Worm (Caenorhabditis elegans) whole organism, L2 larva: ENCODE data around the gene Y49A3A.3.

ENCODE experiments used
- Y55F3AM.14 ChIP-seq: fragments of 200-800 bp; sonication (Bioruptor generic); optimal IDR thresholded peaks from 2 replicates; lab custom pipeline; 2018; ENCODE audit warnings: mild to moderate bottlenecking, missing genetic modification characterization, missing compliant biosample characterization
- ZK546.5 ChIP-seq: sonication (generic microtip); optimal IDR thresholded peaks from 2 replicates; lab custom pipeline; 2017; ENCODE audit warnings: missing biosample characterization, missing genetic modification characterization
- blmp-1 ChIP-seq: sonication (generic microtip); optimal IDR thresholded peaks from 2 replicates; lab custom pipeline; 2017; ENCODE audit warnings: missing genetic modification characterization, mild to moderate bottlenecking, missing compliant biosample characterization, antibody characterized with exemption, moderate library complexity; ENCODE audit not compliant: insufficient read depth
- ceh-16 ChIP-seq: fragments of 150-350 bp; optimal IDR thresholded peaks from 2 replicates; lab custom pipeline; 2014; ENCODE audit warnings: missing biosample characterization, missing genetic modification characterization
- ceh-82 ChIP-seq: fragments of 150-350 bp; optimal IDR thresholded peaks from 2 replicates; lab custom pipeline; 2014; ENCODE audit warnings: missing biosample characterization, missing genetic modification characterization
- egl-27 ChIP-seq: sonication (generic microtip); optimal IDR thresholded peaks from 3 replicates; lab custom pipeline; 2017; ENCODE audit warnings: missing biosample characterization, missing genetic modification reagents, missing genetic modification characterization
- elt-1 ChIP-seq: fragments of 150-350 bp; optimal IDR thresholded peaks from 2 replicates; lab custom pipeline; 2014; ENCODE audit warnings: missing biosample characterization, missing genetic modification characterization
- fos-1 ChIP-seq: fragments of 150-350 bp; optimal IDR thresholded peaks from 2 replicates; lab custom pipeline; 2014; ENCODE audit warnings: missing biosample characterization, missing genetic modification characterization
- lin-39 ChIP-seq: fragments of 150-350 bp; optimal IDR thresholded peaks from 2 replicates; lab custom pipeline; 2014; ENCODE audit warnings: missing biosample characterization, missing genetic modification reagents, missing genetic modification characterization
- nhr-11 ChIP-seq: fragments of 150-350 bp; optimal IDR thresholded peaks from 2 replicates; lab custom pipeline; 2014; ENCODE audit warnings: missing biosample characterization, missing genetic modification characterization
- nhr-12 ChIP-seq: fragments of 150-350 bp; optimal IDR thresholded peaks from 2 replicates; lab custom pipeline; 2014; ENCODE audit warnings: missing biosample characterization, missing genetic modification characterization
- skn-1 ChIP-seq: sonication (generic microtip); optimal IDR thresholded peaks from 2 replicates; lab custom pipeline; 2017; ENCODE audit warnings: missing biosample characterization, missing genetic modification characterization
- snpc-4 ChIP-seq: fragments of 150-350 bp; optimal IDR thresholded peaks from 2 replicates; lab custom pipeline; 2014; ENCODE audit warnings: missing biosample characterization, missing genetic modification characterization

DNA sequence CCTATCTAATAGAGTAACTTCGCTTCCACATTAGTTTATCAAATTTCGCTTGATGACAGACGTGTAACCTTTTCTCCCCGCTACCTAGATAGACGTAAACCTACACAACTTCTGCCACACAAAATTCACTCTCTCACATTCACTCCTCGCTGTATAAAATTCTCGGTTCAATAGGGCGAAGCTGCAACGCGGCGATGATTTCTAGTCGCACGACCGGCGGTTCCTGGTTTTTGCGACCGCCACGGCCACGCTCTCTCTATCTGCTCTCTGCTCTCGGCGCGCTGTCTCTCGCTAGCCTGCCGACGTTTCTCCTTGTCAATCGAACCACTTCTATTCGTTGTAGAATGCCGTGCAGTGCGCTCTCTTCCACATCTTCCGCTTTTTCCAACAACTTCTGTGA lies 3.3 kb upstream of the Y49A3A.3 start:
- peak; percentile 40 for TF ChIP-seq egl-27
- peak; percentile 49 for TF ChIP-seq nhr-11 (tag; lab: Kevin White, UChicago)
- peak; percentile 87 for TF ChIP-seq snpc-4 (tag; lab: Kevin White, UChicago)
- peak; percentile 54 for TF ChIP-seq blmp-1 (tag; lab: Kevin White, UChicago)
- TF ChIP-seq ZK546.5 (tag; lab: Kevin White, UChicago): no peak
- no peak for TF ChIP-seq ceh-16 (tag; lab: Kevin White, UChicago)
- TF ChIP-seq Y55F3AM.14 (GFP tag; lab: Kevin White, UChicago): peak; percentile 16
- TF ChIP-seq fos-1 (tag; lab: Kevin White, UChicago): peak; percentile 91
- no peak for TF ChIP-seq elt-1
- TF ChIP-seq ceh-82 (tag; lab: Kevin White, UChicago): no peak
- TF ChIP-seq skn-1 (tag; lab: Kevin White, UChicago): no peak
- TF ChIP-seq lin-39: no peak
- TF ChIP-seq nhr-12 (tag; lab: Kevin White, UChicago): no peak
